Worm (Caenorhabditis elegans) whole organism, L4/young adult: ENCODE results near the gene F40G9.7.

Source experiments
- W03F9.2 ChIP-seq: fragments of 150-350 bp; optimal IDR thresholded peaks from 2 replicates; lab custom pipeline; 2014; ENCODE audit warnings: missing biosample characterization, missing genetic modification characterization
- dao-5 ChIP-seq: sonication (generic microtip); optimal IDR thresholded peaks from 2 replicates; lab custom pipeline; 2016; ENCODE audit warnings: missing genotype, missing genetic modification characterization, moderate library complexity, missing compliant biosample characterization
- him-1 ChIP-seq: sonication (generic microtip); optimal IDR thresholded peaks from 2 replicates; lab custom pipeline; 2016; ENCODE audit warnings: missing genotype, missing genetic modification reagents, missing genetic modification characterization, missing compliant biosample characterization

- TF ChIP-seq dao-5 (no peak), W03F9.2 (tag; lab: Kevin White, UChicago) (no peak), him-1 (tag; lab: Kevin White, UChicago) (no peak)
These were observed 41.0 kb upstream of the F40G9.7 start, which contains the start of gene pals-23 for ce11 chrIII:124478-124877.
